Fruit fly (Drosophila melanogaster) whole organism, wandering third instar larva: Measurements from ENCODE around the gene CG8833.

Experiments used
- CrebA ChIP-seq: fragments of 200-800 bp; sonication (Bioruptor generic); optimal IDR thresholded peaks from 2 replicates; lab custom pipeline; 2016; ENCODE audit warnings: missing biosample characterization, mild to moderate bottlenecking, missing genetic modification characterization, borderline replicate concordance
- Dfd ChIP-seq: fragments of >200 bp; optimal IDR thresholded peaks from 2 replicates; lab custom pipeline; 2017; ENCODE audit warnings: missing biosample characterization, missing genetic modification characterization
- Dif ChIP-seq: fragments of 200-275, 200-300 bp; sonication (Bioruptor generic); optimal IDR thresholded peaks from 2 replicates; lab custom pipeline; 2018; ENCODE audit warnings: missing biosample characterization, missing genetic modification characterization; ENCODE audit not compliant: partially characterized antibody
- GATAd ChIP-seq: sonication (Bioruptor generic); optimal IDR thresholded peaks from 2 replicates; lab custom pipeline; 2016; ENCODE audit warnings: missing biosample characterization, missing genetic modification characterization
- HLH106 ChIP-seq: fragments of 200-800 bp; optimal IDR thresholded peaks from 3 replicates; lab custom pipeline; 2019; ENCODE audit warnings: missing biosample characterization, mild to moderate bottlenecking, missing genetic modification characterization, moderate library complexity
- Hr83 ChIP-seq: fragments of 200-300 bp; sonication (Bioruptor generic); optimal IDR thresholded peaks from 2 replicates; lab custom pipeline; 2016; ENCODE audit warnings: missing biosample characterization, mild to moderate bottlenecking, missing genetic modification characterization, moderate library complexity; ENCODE audit not compliant: poor library complexity, severe bottlenecking
- Mio ChIP-seq: sonication (Bioruptor generic); optimal IDR thresholded peaks from 2 replicates; lab custom pipeline; 2016; ENCODE audit warnings: missing biosample characterization, missing genetic modification characterization
- Myc ChIP-seq: fragments of >200 bp; optimal IDR thresholded peaks from 2 replicates; lab custom pipeline; 2017
- N ChIP-seq: fragments of >200 bp; optimal IDR thresholded peaks from 2 replicates; lab custom pipeline; 2018; ENCODE audit warnings: missing biosample characterization, missing external identifiers, missing genetic modification characterization
- Rel ChIP-seq, 2 experiments: fragments of 200-800 bp; sonication (Bioruptor generic) in 1 of 2; optimal IDR thresholded peaks; 2 replicates in 1 of 2; 3 replicates in 1 of 2; lab custom pipeline; 2016 to 2019; ENCODE audit warnings: mild to moderate bottlenecking in 2 of 2, missing biosample characterization in 2 of 2, missing genetic modification characterization in 2 of 2, moderate library complexity in 1 of 2
- Sp1 ChIP-seq: fragments of 200-800 bp; sonication (Bioruptor generic); optimal IDR thresholded peaks from 3 replicates; lab custom pipeline; 2019; ENCODE audit warnings: missing biosample characterization, mild to moderate bottlenecking, missing genetic modification characterization, moderate library complexity
- brk ChIP-seq: fragments of 200-800 bp; sonication (Bioruptor generic); optimal IDR thresholded peaks from 2 replicates; lab custom pipeline; 2016; ENCODE audit warnings: missing biosample characterization, mild to moderate bottlenecking, missing genetic modification characterization
- dl ChIP-seq, 2 experiments: fragments of 175-275, 200-275 bp in 1 of 2; fragments of 200-275 bp in 1 of 2; sonication (Bioruptor generic); optimal IDR thresholded peaks; lab custom pipeline; 2018; ENCODE audit warnings: mild to moderate bottlenecking in 2 of 2, missing biosample characterization in 2 of 2, missing genetic modification characterization in 2 of 2, moderate library complexity in 2 of 2; ENCODE audit not compliant: partially characterized antibody in 2 of 2, insufficient read depth in 1 of 2
- dmrt93B ChIP-seq: fragments of 200-800 bp; sonication (Bioruptor generic); optimal IDR thresholded peaks from 2 replicates; lab custom pipeline; 2018; ENCODE audit warnings: missing biosample characterization, mild to moderate bottlenecking, missing genetic modification characterization
- dsf ChIP-seq: sonication (Bioruptor generic); optimal IDR thresholded peaks from 2 replicates; lab custom pipeline; 2016; ENCODE audit warnings: missing biosample characterization, missing genetic modification characterization, borderline replicate concordance
- ey ChIP-seq: fragments of 200-800 bp; sonication (Bioruptor generic); optimal IDR thresholded peaks from 2 replicates; lab custom pipeline; 2016; ENCODE audit warnings: missing biosample characterization, missing genetic modification characterization
- foxo ChIP-seq, 2 experiments: fragments of 200-800 bp; sonication (Bioruptor generic); optimal IDR thresholded peaks; 2 replicates in 1 of 2; 3 replicates in 1 of 2; lab custom pipeline; 2016 to 2017; ENCODE audit warnings: missing biosample characterization in 2 of 2, missing genetic modification characterization in 2 of 2
- h ChIP-seq: fragments of 200-800 bp; sonication (Bioruptor generic); optimal IDR thresholded peaks from 3 replicates; lab custom pipeline; 2016; ENCODE audit warnings: missing biosample characterization, mild to moderate bottlenecking, missing genetic modification characterization
- lola ChIP-seq: fragments of >200 bp; optimal IDR thresholded peaks from 2 replicates; lab custom pipeline; 2017; ENCODE audit warnings: missing biosample characterization, missing genetic modification characterization
- psq ChIP-seq: fragments of 200-800 bp; sonication (Bioruptor generic); optimal IDR thresholded peaks from 3 replicates; lab custom pipeline; 2017; ENCODE audit warnings: missing biosample characterization, mild to moderate bottlenecking, missing genetic modification characterization, moderate library complexity
- rgr ChIP-seq: fragments of 200-800 bp; sonication (Bioruptor generic); optimal IDR thresholded peaks from 3 replicates; lab custom pipeline; 2016; ENCODE audit warnings: missing biosample characterization, mild to moderate bottlenecking, missing genetic modification characterization
- sage ChIP-seq: fragments of 200-800 bp; sonication (Bioruptor generic); optimal IDR thresholded peaks from 2 replicates; lab custom pipeline; 2016; ENCODE audit warnings: missing biosample characterization, mild to moderate bottlenecking, missing genetic modification characterization
- tai ChIP-seq: sonication (Bioruptor generic); optimal IDR thresholded peaks from 2 replicates; lab custom pipeline; 2016; ENCODE audit warnings: missing biosample characterization, missing genetic modification characterization
- usp ChIP-seq: fragments of >200 bp; optimal IDR thresholded peaks from 2 replicates; lab custom pipeline; 2017; ENCODE audit warnings: missing biosample characterization, missing genetic modification characterization
- woc ChIP-seq: sonication (Bioruptor generic); optimal IDR thresholded peaks from 2 replicates; lab custom pipeline; 2016; ENCODE audit warnings: missing biosample characterization, mild to moderate bottlenecking, missing genetic modification characterization

Gene CG8833

dm6 chr3L:13952484-13953048 lies 23.8 kb upstream of the CG8833 start:
- TF ChIP-seq N (GFP tag; lab: Kevin White, UChicago) (no peak), CrebA (GFP tag; lab: Kevin White, UChicago) (peak; percentile 23), dmrt93B (GFP tag; lab: Kevin White, UChicago) (no peak), tai (GFP tag; lab: Kevin White, UChicago) (no peak), Rel (GFP tag; optimal IDR thresholded peaks at IDR 0.05; lab: Kevin White, UChicago) (no peak), Rel (tag; optimal IDR thresholded peaks at IDR 0.05; lab: Kevin White, UChicago) (peak; percentile 16), lola (no peak), Dfd (GFP tag; lab: Kevin White, UChicago) (no peak), foxo (GFP tag; optimal IDR thresholded peaks at IDR 0.05; lab: Kevin White, UChicago) (no peak), h (peak; percentile 80)
- TF ChIP-seq, all 38 proteins: peak for 3

dm6 chr3L:13951564-13951963 lies 22.8 kb upstream of the CG8833 start:
- TF ChIP-seq h, result peak; percentile 46
- no peak for TF ChIP-seq Myc
- peak; percentile 4 for TF ChIP-seq Sp1 (GFP tag; lab: Kevin White, UChicago)
- no peak for TF ChIP-seq Dfd (GFP tag; lab: Kevin White, UChicago)
- TF ChIP-seq brk, result peak; percentile 28
- no peak for TF ChIP-seq dl (GFP tag; optimal IDR thresholded peaks at IDR 0.05; lab: Kevin White, UChicago; ENCODE audit: insufficient read depth in 1 of 2, partially characterized antibody in 2 of 2)
- TF ChIP-seq Mio, result no peak
- no peak for TF ChIP-seq Rel (GFP tag; optimal IDR thresholded peaks at IDR 0.05; lab: Kevin White, UChicago)
- TF ChIP-seq Rel (tag; optimal IDR thresholded peaks at IDR 0.05; lab: Kevin White, UChicago), result no peak
- TF ChIP-seq Hr83 (GFP tag; lab: Kevin White, UChicago), result peak; percentile 16
- TF ChIP-seq tai (GFP tag; lab: Kevin White, UChicago), result peak; percentile 12
- TF ChIP-seq dmrt93B (GFP tag; lab: Kevin White, UChicago), result no peak
- TF ChIP-seq rgr (GFP tag; lab: Kevin White, UChicago), result peak; percentile 38
- TF ChIP-seq, all 38 proteins: peak for 6

dm6 chr3L:13949440-13950066 lies 20.8 kb upstream of the CG8833 start:
- peak; percentile 16 for TF ChIP-seq h
- TF ChIP-seq woc, result no peak
- no peak for TF ChIP-seq Mio
- TF ChIP-seq psq, result no peak
- TF ChIP-seq dl (GFP tag; optimal IDR thresholded peaks at IDR 0.05; lab: Kevin White, UChicago; ENCODE audit: insufficient read depth in 1 of 2, partially characterized antibody in 2 of 2), result no peak
- TF ChIP-seq HLH106 (tag; lab: Kevin White, UChicago), result no peak
- no peak for TF ChIP-seq GATAd (GFP tag; lab: Kevin White, UChicago)
- TF ChIP-seq foxo (GFP tag; optimal IDR thresholded peaks at IDR 0.05; lab: Kevin White, UChicago), result peak in 1 of 2 experiments; percentile 21
- no peak for TF ChIP-seq Myc
- no peak for TF ChIP-seq Rel (GFP tag; optimal IDR thresholded peaks at IDR 0.05; lab: Kevin White, UChicago)
- no peak for TF ChIP-seq Rel (tag; optimal IDR thresholded peaks at IDR 0.05; lab: Kevin White, UChicago)
- no peak for TF ChIP-seq dsf
- no peak for TF ChIP-seq usp (GFP tag; lab: Kevin White, UChicago)
- TF ChIP-seq rgr (GFP tag; lab: Kevin White, UChicago), result peak; percentile 10
- TF ChIP-seq ey (GFP tag; lab: Kevin White, UChicago), result peak; percentile 22
- no peak for TF ChIP-seq Hr83 (GFP tag; lab: Kevin White, UChicago)
- TF ChIP-seq, all 38 proteins: peak for 4

dm6 chr3L:13946003-13946402 lies 17.2 kb upstream of the CG8833 start:
- TF ChIP-seq CrebA (GFP tag; lab: Kevin White, UChicago) (peak; percentile 40), sage (peak; percentile 51), lola (no peak), brk (peak; percentile 50), h (peak; percentile 2)
- TF ChIP-seq, all 38 proteins: peak for 4

- TF ChIP-seq Rel (GFP tag; optimal IDR thresholded peaks at IDR 0.05; lab: Kevin White, UChicago) (no peak), Rel (tag; optimal IDR thresholded peaks at IDR 0.05; lab: Kevin White, UChicago) (peak; percentile 94), Mio (no peak), dl (GFP tag; optimal IDR thresholded peaks at IDR 0.05; lab: Kevin White, UChicago; ENCODE audit: insufficient read depth in 1 of 2, partially characterized antibody in 2 of 2) (peak in 1 of 2 experiments; percentile 41), Dif (peak; percentile 74)
- TF ChIP-seq, all 38 proteins: peak for 3
Measured at dm6 chr3L:13939151-13939499, 10.3 kb upstream of the CG8833 start, which contains the start of gene CG32137. Gene CG32137, plus strand, starts transcription at chr3L:13939250.
